Worm (Caenorhabditis elegans) whole organism, young adult: ENCODE results near the gene vps-41.

Source experiments
- F10E7.11 ChIP-seq: sonication (generic microtip); optimal IDR thresholded peaks from 2 replicates; lab custom pipeline; 2017; ENCODE audit warnings: mild to moderate bottlenecking, missing genetic modification characterization, moderate library complexity, missing compliant biosample characterization
- ZK185.1 ChIP-seq: sonication (generic microtip); optimal IDR thresholded peaks from 2 replicates; lab custom pipeline; 2016; ENCODE audit warnings: mild to moderate bottlenecking, missing genetic modification characterization, missing compliant biosample characterization; ENCODE audit not compliant: poor library complexity, severe bottlenecking
- ama-1 ChIP-seq, 3 experiments: fragments of 150-350 bp in 1 of 3; sonication (generic microtip) in 2 of 3; optimal IDR thresholded peaks; 2 replicates each; lab custom pipeline; 2014 to 2018; ENCODE audit warnings: missing biosample characterization in 2 of 3, missing genetic modification characterization in 2 of 3, missing genetic modification reagents in 2 of 3
- attf-5 ChIP-seq: fragments of 200-800 bp; sonication (Bioruptor generic); optimal IDR thresholded peaks from 2 replicates; lab custom pipeline; 2018; ENCODE audit warnings: mild to moderate bottlenecking, missing genetic modification characterization, missing compliant biosample characterization
- ceh-79 ChIP-seq: sonication (generic microtip); optimal IDR thresholded peaks from 2 replicates; lab custom pipeline; 2017; ENCODE audit warnings: mild to moderate bottlenecking, missing genetic modification characterization, missing compliant biosample characterization
- egl-18 ChIP-seq: fragments of 200-800 bp; sonication (Bioruptor generic); IDR thresholded peaks from 2 replicates; pipeline ENCODE4 v1.3.6; 2022; ENCODE audit warnings: missing genetic modification reagents, missing genetic modification characterization, missing compliant biosample characterization
- madf-8 ChIP-seq: fragments of 200-800 bp; sonication (Bioruptor generic); conservative IDR thresholded peaks from 2 replicates; pipeline ENCODE4 v1.3.6; 2022; ENCODE audit warnings: missing genetic modification reagents, missing genetic modification characterization, missing compliant biosample characterization
- pha-4 ChIP-seq: fragments of 150-350 bp; sonication (generic microtip); optimal IDR thresholded peaks from 2 replicates; lab custom pipeline; 2014; ENCODE audit warnings: missing biosample characterization, missing genetic modification reagents, missing genetic modification characterization
- snpc-1.1 ChIP-seq: sonication (generic microtip); optimal IDR thresholded peaks from 2 replicates; lab custom pipeline; 2017; ENCODE audit warnings: missing genetic modification characterization, mild to moderate bottlenecking, missing compliant biosample characterization, antibody characterized with exemption, moderate library complexity, missing genotype, missing genetic modification reagents; ENCODE audit not compliant: insufficient read depth
- unc-62 ChIP-seq: fragments of 150-350 bp; optimal IDR thresholded peaks from 2 replicates; lab custom pipeline; 2014; ENCODE audit warnings: missing biosample characterization, missing genetic modification reagents, missing genetic modification characterization
- ztf-26 ChIP-seq: sonication (generic microtip); optimal IDR thresholded peaks from 2 replicates; lab custom pipeline; 2017; ENCODE audit warnings: missing genetic modification characterization, missing compliant biosample characterization
- ztf-3 ChIP-seq: fragments of 200-800 bp; sonication (Bioruptor generic); optimal IDR thresholded peaks from 2 replicates; lab custom pipeline; 2018; ENCODE audit warnings: mild to moderate bottlenecking, missing genetic modification characterization, missing compliant biosample characterization

DNA sequence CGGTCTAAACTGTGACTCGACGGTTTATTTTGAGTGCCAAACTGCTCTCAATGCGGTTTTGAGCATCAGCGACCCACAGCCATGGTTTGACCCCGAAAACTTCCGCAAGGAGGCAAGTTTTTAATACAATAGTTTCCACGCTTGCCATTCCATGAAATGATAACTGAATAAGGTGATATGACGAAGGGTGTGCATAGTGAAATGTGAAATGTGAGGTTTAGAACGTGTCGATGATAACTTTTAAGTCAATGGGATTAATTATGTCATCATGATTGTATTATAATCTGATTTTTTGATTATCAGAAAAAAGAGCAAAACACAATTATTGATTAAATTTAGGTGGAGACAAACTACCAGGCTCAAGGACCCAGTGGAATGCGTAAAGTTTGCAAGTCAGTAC, 28.3 kb upstream of the vps-41 start:
- TF ChIP-seq madf-8 (GFP tag; lab: Robert Waterston, UW) (no peak), ztf-26 (tag; lab: Kevin White, UChicago) (no peak), ztf-3 (no peak), unc-62 (GFP tag; lab: Kevin White, UChicago) (no peak), egl-18 (GFP tag; lab: Robert Waterston, UW) (no peak), attf-5 (GFP tag; lab: Kevin White, UChicago) (no peak), pha-4 (tag; lab: Kevin White, UChicago) (no peak), ama-1 (optimal IDR thresholded peaks at IDR 0.05; lab: Kevin White, UChicago) (no peak), ama-1 (GFP tag; optimal IDR thresholded peaks at IDR 0.05; lab: Kevin White, UChicago) (no peak), F10E7.11 (no peak), snpc-1.1 (no peak), ZK185.1 (tag; lab: Kevin White, UChicago) (no peak), ceh-79 (tag; lab: Kevin White, UChicago) (no peak)
